Worm (Caenorhabditis elegans): ENCODE data around the gene ddo-2.
"Not testable (repeated sequence)": the region's sequence is repeated elsewhere in the genome, so short reads cannot be mapped to it uniquely, and the experiment has no call there.

Gene ddo-2

DNA sequence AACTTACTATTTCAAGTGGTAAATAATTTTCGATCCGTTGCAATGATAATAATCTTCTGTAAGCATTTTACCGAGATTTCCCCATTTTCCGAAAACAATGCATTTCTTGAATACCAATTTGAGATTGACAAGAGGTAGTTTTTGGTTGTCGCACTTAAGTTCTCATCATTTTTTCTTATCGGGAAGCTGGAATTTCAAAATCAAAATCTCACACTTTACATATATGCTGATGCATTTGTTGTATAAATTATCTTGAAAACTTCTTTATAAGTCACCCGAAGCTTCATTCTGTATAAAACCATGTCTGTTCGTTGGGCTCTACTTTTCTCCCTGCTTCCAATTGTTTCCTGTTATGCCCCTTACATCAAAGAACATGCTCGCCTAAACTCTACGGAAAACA, 15.9 kb upstream of the ddo-2 start, which contains the start of gene try-11:
Gene try-11, plus strand, starts transcription at position 301 of the 400 bp plus-strand sequence.
- TF ChIP-seq nhr-71 (tag; optimal IDR thresholded peaks at IDR 0.05) (no peak), efl-1 (optimal IDR thresholded peaks at IDR 0.05) (no peak), efl-1 (GFP tag; optimal IDR thresholded peaks at IDR 0.05 in 1 of 2) (peak in 1 of 2 experiments; percentile 24), dpl-1 (GFP tag; optimal IDR thresholded peaks at IDR 0.05) (no peak)

DNA sequence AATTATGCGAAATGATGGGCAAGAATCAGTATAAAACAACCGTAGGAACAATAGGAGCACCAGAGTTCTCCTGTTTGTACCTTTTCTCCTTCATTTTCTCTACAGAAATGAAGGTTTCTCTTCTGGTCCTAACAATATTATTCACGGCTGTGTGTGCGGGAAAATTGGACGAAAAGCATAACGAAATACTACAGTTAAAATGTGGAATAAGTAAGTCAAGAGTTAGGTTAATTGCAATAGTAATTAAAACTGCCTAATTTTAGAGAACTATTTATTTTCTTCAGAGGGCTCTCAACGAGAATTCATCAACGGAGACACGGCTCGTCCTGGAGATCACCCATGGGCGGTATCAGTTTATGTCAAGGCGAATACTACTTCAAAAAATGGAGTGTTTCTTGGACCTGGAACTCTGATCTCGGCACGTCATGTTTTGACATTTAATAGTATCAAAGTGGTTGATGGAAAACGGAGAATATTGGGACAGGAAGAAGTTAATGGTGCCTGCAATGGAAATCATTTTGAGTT, 13.9 kb upstream of the ddo-2 start, which contains the start of gene try-12:
Gene try-12, plus strand, starts transcription at position 51 of the 525 bp plus-strand sequence.
- TF ChIP-seq efl-1 (optimal IDR thresholded peaks at IDR 0.05) (no peak), efl-1 (GFP tag; optimal IDR thresholded peaks at IDR 0.05 in 1 of 2) (peak in 1 of 2 experiments; percentile 58), ceh-82 (tag; optimal IDR thresholded peaks at IDR 0.05) (no peak)

ce11 chrV:7446965-7447364, 11.5 kb upstream of the ddo-2 start, which contains the start of gene F25E5.5:
TSS of gene F25E5.5 (plus strand) at chrV:7447265.
- TF ChIP-seq blmp-1 (tag; optimal IDR thresholded peaks at IDR 0.05): peak; percentile 17
- no peak for TF ChIP-seq hlh-17 (GFP tag; optimal IDR thresholded peaks at IDR 0.05; ENCODE audit: borderline replicate concordance)

- TF ChIP-seq Y116A8C.19 (tag; optimal IDR thresholded peaks at IDR 0.05; ENCODE audit: borderline replicate concordance); blmp-1 (tag; optimal IDR thresholded peaks at IDR 0.05); snpc-4 (tag; optimal IDR thresholded peaks at IDR 0.05): not testable (repeated sequence)
These were observed 8.8 kb upstream of the ddo-2 start, which contains the start of gene nhr-141 for ce11 chrV:7444331-7444730. TSS of gene nhr-141 (plus strand) at chrV:7444661.

DNA sequence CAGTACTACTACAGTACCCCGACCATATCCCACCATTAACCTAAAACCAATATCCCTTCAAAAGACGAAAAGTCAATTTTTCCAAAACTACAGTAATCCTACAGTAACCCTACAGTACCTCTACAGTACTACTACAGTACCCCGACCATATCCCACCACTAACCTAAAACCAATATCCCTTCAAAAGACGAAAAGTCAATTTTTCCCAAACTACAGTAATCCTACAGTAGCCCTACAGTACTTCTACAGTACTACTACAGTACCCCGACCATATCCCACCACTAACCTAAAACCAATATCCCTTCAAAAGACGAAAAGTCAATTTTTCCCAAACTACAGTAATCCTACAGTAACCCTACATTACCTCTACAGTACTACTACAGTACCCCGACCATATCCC, 8.0 kb upstream of the ddo-2 start:
- TF ChIP-seq ets-5 (GFP tag; IDR thresholded peaks at IDR 0.05) (0 out of 2 replicates have a peak, but pooled peaks have one; percentile 52), unc-98 (GFP tag; IDR thresholded peaks at IDR 0.05) (peak; percentile 53; the same call in 1 of the 2 replicates), mab-9 (GFP tag; IDR thresholded peaks at IDR 0.05) (peak; percentile 75)

ce11 chrV:7439807-7440206, 4.3 kb upstream of the ddo-2 start, which contains the start of gene try-13:
TSS of gene try-13 (plus strand) at chrV:7440107.
- TF ChIP-seq ceh-90 (tag; optimal IDR thresholded peaks at IDR 0.05) (no peak), efl-1 (optimal IDR thresholded peaks at IDR 0.05) (no peak), efl-1 (GFP tag; optimal IDR thresholded peaks at IDR 0.05 in 1 of 2) (peak in 1 of 2 experiments; percentile 36)

ce11 chrV:7437985-7438384, 2.5 kb upstream of the ddo-2 start, which contains the start of gene F25E5.16:
TSS of gene F25E5.16 (plus strand) at chrV:7438285.
- TF ChIP-seq efl-1 (optimal IDR thresholded peaks at IDR 0.05) (no peak), efl-1 (GFP tag; optimal IDR thresholded peaks at IDR 0.05 in 1 of 2) (peak in 1 of 2 experiments; percentile 58), aha-1 (tag; optimal IDR thresholded peaks at IDR 0.05) (no peak)

- TF ChIP-seq xbp-1 (tag; optimal IDR thresholded peaks at IDR 0.05): no peak
- no peak for TF ChIP-seq ama-1 (optimal IDR thresholded peaks at IDR 0.05)
- no peak for TF ChIP-seq jun-1 (tag; optimal IDR thresholded peaks at IDR 0.05)
- peak; percentile 5 for TF ChIP-seq unc-86 (tag; optimal IDR thresholded peaks at IDR 0.05)
- TF ChIP-seq tbx-2 (tag; optimal IDR thresholded peaks at IDR 0.05): no peak
- TF ChIP-seq fkh-10 (GFP tag; optimal IDR thresholded peaks at IDR 0.05): peak; percentile 38
- peak in 1 of 2 experiments; percentile 11 for TF ChIP-seq efl-1 (optimal IDR thresholded peaks at IDR 0.05)
- no peak for TF ChIP-seq efl-1 (GFP tag; optimal IDR thresholded peaks at IDR 0.05 in 1 of 2)
- TF ChIP-seq nhr-237 (tag; optimal IDR thresholded peaks at IDR 0.05): no peak
- TF ChIP-seq fkh-8 (tag; optimal IDR thresholded peaks at IDR 0.05): peak; percentile 29
- no peak for TF ChIP-seq blmp-1 (tag; optimal IDR thresholded peaks at IDR 0.05)
- no peak for TF ChIP-seq C34B4.2 (tag; optimal IDR thresholded peaks at IDR 0.05)
- TF ChIP-seq skn-1 (tag; optimal IDR thresholded peaks at IDR 0.05): no peak
- TF ChIP-seq ceh-82 (tag; optimal IDR thresholded peaks at IDR 0.05): peak in 1 of 3 experiments; percentile 25
- peak; percentile 86 for TF ChIP-seq lin-14 (GFP tag; optimal IDR thresholded peaks at IDR 0.05)
- no peak for TF ChIP-seq egl-13 (tag; optimal IDR thresholded peaks at IDR 0.05)
- no peak for TF ChIP-seq nhr-20 (tag; optimal IDR thresholded peaks at IDR 0.05)
- no peak for TF ChIP-seq swsn-7 (tag; optimal IDR thresholded peaks at IDR 0.05)
- TF ChIP-seq dpl-1 (GFP tag; optimal IDR thresholded peaks at IDR 0.05): peak in 1 of 3 experiments; percentile 11
- peak; percentile 2 for TF ChIP-seq dsc-1 (tag; optimal IDR thresholded peaks at IDR 0.05)
- TF ChIP-seq lsy-2 (tag; optimal IDR thresholded peaks at IDR 0.05): peak in 1 of 2 experiments; percentile 27
- no peak for TF ChIP-seq unc-130 (tag; optimal IDR thresholded peaks at IDR 0.05)
- TF ChIP-seq tlp-1 (tag; optimal IDR thresholded peaks at IDR 0.05): no peak
- TF ChIP-seq pag-3 (tag; optimal IDR thresholded peaks at IDR 0.05; ENCODE audit: borderline replicate concordance, insufficient read depth): no peak
- TF ChIP-seq ets-5 (GFP tag; IDR thresholded peaks at IDR 0.05): no peak
- no peak for TF ChIP-seq aha-1 (tag; optimal IDR thresholded peaks at IDR 0.05)
- no peak for TF ChIP-seq aly-2 (tag; optimal IDR thresholded peaks at IDR 0.05)
These were observed 2.0 kb upstream of the ddo-2 start, which contains the start of gene F25E5.9 for ce11 chrV:7437538-7437937. TSS of gene F25E5.9 (minus strand) at chrV:7437919.

Measured in whole organism, L1 larva.